Worm (Caenorhabditis elegans): ENCODE results near the gene F21C10.19.

F21C10.19 gene

DNA sequence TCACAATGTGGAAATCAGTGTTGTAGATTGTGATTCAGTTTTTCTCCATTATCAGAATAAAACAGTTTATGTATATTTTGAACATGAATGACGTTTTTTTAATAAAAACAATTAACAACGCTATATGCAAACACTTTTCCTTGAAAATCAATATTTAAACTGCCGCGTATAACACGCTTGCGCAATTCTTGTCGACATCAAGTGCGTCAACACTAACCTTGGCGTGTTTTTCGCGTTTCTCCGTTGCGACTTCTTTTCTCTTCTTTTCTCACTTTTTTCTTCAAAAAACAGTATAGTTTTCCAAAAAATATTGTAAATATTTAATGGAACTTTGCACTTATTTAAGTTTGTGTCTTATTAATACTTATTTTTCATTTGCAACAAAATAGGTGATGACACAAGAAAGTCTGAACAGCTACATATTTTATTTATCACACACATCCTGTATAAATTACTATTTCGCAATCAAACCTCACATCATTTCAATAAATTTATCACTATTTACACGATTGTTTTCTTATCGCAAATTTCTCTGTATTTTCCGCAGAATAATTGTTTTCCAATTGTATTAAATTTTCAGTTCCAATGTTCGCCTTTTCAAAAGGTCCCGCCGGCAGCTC lies 44.5 kb downstream of the F21C10.19 start, which contains the start of gene spas-1 (continued):
- no peak for TF ChIP-seq Y105C5A.15 (GFP tag; IDR thresholded peaks at IDR 0.05)
- TF ChIP-seq tra-1 (GFP tag; IDR thresholded peaks at IDR 0.05) = no peak
- TF ChIP-seq hmg-1.1 (GFP tag; IDR thresholded peaks at IDR 0.05) = peak; percentile 65
- peak; percentile 83 for TF ChIP-seq nhr-6 (tag; optimal IDR thresholded peaks at IDR 0.05)
